Fruit fly (Drosophila melanogaster) whole organism, embryonic: Measurements from ENCODE around the gene CRIF.
A peak's percentile ranks its signal among the peaks of the same experiment; 100 is the strongest.

Experiments used
- Bdp1 ChIP-seq: fragments of 200-800 bp; sonication (Bioruptor generic); optimal IDR thresholded peaks from 3 replicates; lab custom pipeline; 2016; ENCODE audit warnings: missing biosample characterization, missing genetic modification characterization
- CG10267 ChIP-seq: fragments of 200-800 bp; sonication (Bioruptor generic); optimal IDR thresholded peaks from 2 replicates; lab custom pipeline; 2018; ENCODE audit warnings: missing biosample characterization, mild to moderate bottlenecking, missing genetic modification characterization, moderate library complexity
- CG10543 ChIP-seq: fragments of 200-800 bp; sonication (Bioruptor generic); optimal IDR thresholded peaks from 3 replicates; lab custom pipeline; 2017; ENCODE audit warnings: missing biosample characterization, mild to moderate bottlenecking, missing genetic modification characterization, moderate library complexity
- CG12391 ChIP-seq: fragments of 200-800 bp; sonication (Bioruptor generic); optimal IDR thresholded peaks from 3 replicates; lab custom pipeline; 2018; ENCODE audit warnings: missing biosample characterization, mild to moderate bottlenecking, missing genetic modification characterization, moderate library complexity
- CG15073 ChIP-seq: fragments of 200-800 bp; sonication (Bioruptor generic); optimal IDR thresholded peaks from 2 replicates; lab custom pipeline; 2016; ENCODE audit warnings: missing biosample characterization, missing genetic modification characterization
- CG15269 ChIP-seq: fragments of 200-800 bp; sonication (Bioruptor generic); optimal IDR thresholded peaks from 2 replicates; lab custom pipeline; 2018; ENCODE audit warnings: missing biosample characterization, mild to moderate bottlenecking, missing genetic modification characterization, moderate library complexity
- CG1603 ChIP-seq: fragments of 200-800 bp; sonication (Bioruptor generic); optimal IDR thresholded peaks from 2 replicates; lab custom pipeline; 2019; ENCODE audit warnings: missing biosample characterization, mild to moderate bottlenecking, missing genetic modification characterization, moderate library complexity
- CG17186 ChIP-seq: fragments of 200-800 bp; sonication (Bioruptor generic); optimal IDR thresholded peaks from 3 replicates; lab custom pipeline; 2017; ENCODE audit warnings: missing biosample characterization, missing genetic modification reagents, missing genetic modification characterization
- CG2202 ChIP-seq: fragments of 200-800 bp; sonication (Bioruptor generic); optimal IDR thresholded peaks from 2 replicates; lab custom pipeline; 2018; ENCODE audit warnings: missing biosample characterization, mild to moderate bottlenecking, missing genetic modification characterization
- CG2678 ChIP-seq: fragments of 200-800 bp; sonication (Bioruptor generic); optimal IDR thresholded peaks from 3 replicates; lab custom pipeline; 2019; ENCODE audit warnings: missing biosample characterization, mild to moderate bottlenecking, missing genetic modification characterization, moderate library complexity
- CG34422 ChIP-seq: fragments of 200-800 bp; sonication (Bioruptor generic); IDR thresholded peaks from 3 replicates; pipeline ENCODE4 v1.3.6; 2022; ENCODE audit warnings: missing biosample characterization, missing genetic modification characterization
- CG3838 ChIP-seq: fragments of 200-800 bp; sonication (Bioruptor generic); optimal IDR thresholded peaks from 3 replicates; lab custom pipeline; 2016; ENCODE audit warnings: missing biosample characterization, missing genetic modification characterization
- CG42726 ChIP-seq: fragments of 200-800 bp; sonication (Bioruptor generic); IDR thresholded peaks from 2 replicates; pipeline ENCODE4 v1.3.6; 2022; ENCODE audit warnings: missing biosample characterization, missing genetic modification characterization; ENCODE audit not compliant: partially characterized antibody
- CG4328 ChIP-seq: fragments of 200-800 bp; sonication (Bioruptor generic); optimal IDR thresholded peaks from 3 replicates; lab custom pipeline; 2017; ENCODE audit warnings: missing biosample characterization, missing genetic modification reagents, missing genetic modification characterization
- CG4854 ChIP-seq: fragments of 200-800 bp; sonication (Bioruptor generic); optimal IDR thresholded peaks from 2 replicates; lab custom pipeline; 2016; ENCODE audit warnings: missing biosample characterization, missing genetic modification characterization, inconsistent platforms
- CG5180 ChIP-seq: fragments of 200-800 bp; sonication (Bioruptor generic); optimal IDR thresholded peaks from 3 replicates; lab custom pipeline; 2017; ENCODE audit warnings: missing biosample characterization, missing genetic modification characterization, mild to moderate bottlenecking, moderate library complexity, missing genetic modification reagents
- CG7963 ChIP-seq: fragments of 200-800 bp; sonication (Bioruptor generic); IDR thresholded peaks from 3 replicates; pipeline ENCODE4 v1.3.6; 2022; ENCODE audit warnings: missing biosample characterization, missing genetic modification characterization; ENCODE audit not compliant: partially characterized antibody
- CG8281 ChIP-seq: fragments of 200-800 bp; sonication (Bioruptor generic); optimal IDR thresholded peaks from 2 replicates; lab custom pipeline; 2018; ENCODE audit warnings: missing biosample characterization, mild to moderate bottlenecking, missing genetic modification characterization, moderate library complexity
- CG9876 ChIP-seq: fragments of 200-800 bp; sonication (Bioruptor generic); optimal IDR thresholded peaks from 2 replicates; lab custom pipeline; 2016; ENCODE audit warnings: missing biosample characterization, missing genetic modification characterization
- CoRest ChIP-seq: fragments of 200-800 bp; sonication (Bioruptor generic); optimal IDR thresholded peaks from 3 replicates; lab custom pipeline; 2018; ENCODE audit warnings: missing biosample characterization, mild to moderate bottlenecking, missing genetic modification characterization, moderate library complexity
- Elba2 ChIP-seq: fragments of 200-800 bp; sonication (Bioruptor generic); optimal IDR thresholded peaks from 3 replicates; lab custom pipeline; 2016; ENCODE audit warnings: missing biosample characterization, missing genetic modification characterization
- Ets97D ChIP-seq: fragments of 200-800 bp; sonication (Bioruptor generic); optimal IDR thresholded peaks from 3 replicates; lab custom pipeline; 2016; ENCODE audit warnings: missing biosample characterization, missing genetic modification characterization
- Hand ChIP-seq: fragments of 200-800 bp; sonication (Bioruptor generic); optimal IDR thresholded peaks from 2 replicates; lab custom pipeline; 2017; ENCODE audit warnings: mild to moderate bottlenecking, missing biosample characterization, missing genetic modification reagents, missing genetic modification characterization
- NK7.1 ChIP-seq: fragments of 200-800 bp; sonication (Bioruptor generic); optimal IDR thresholded peaks from 3 replicates; lab custom pipeline; 2016; ENCODE audit warnings: missing biosample characterization, missing genetic modification characterization
- Neu2 ChIP-seq: fragments of 200-800 bp; sonication (Bioruptor generic); optimal IDR thresholded peaks from 3 replicates; lab custom pipeline; 2016; ENCODE audit warnings: missing biosample characterization, missing genetic modification characterization, borderline replicate concordance
- NfI ChIP-seq: fragments of 200-800 bp; sonication (Bioruptor generic); optimal IDR thresholded peaks from 3 replicates; lab custom pipeline; 2018; ENCODE audit warnings: missing biosample characterization, mild to moderate bottlenecking, missing genetic modification characterization, moderate library complexity
- Opbp ChIP-seq: fragments of 200-800 bp; sonication (Bioruptor generic); IDR thresholded peaks from 3 replicates; pipeline ENCODE4 v1.3.6; 2022; ENCODE audit warnings: missing biosample characterization, missing genetic modification characterization; ENCODE audit not compliant: partially characterized antibody
- Optix ChIP-seq: fragments of 200-800 bp; sonication (Bioruptor generic); IDR thresholded peaks from 3 replicates; pipeline ENCODE4 v1.3.6; 2022; ENCODE audit warnings: missing biosample characterization, missing genetic modification characterization
- Xrp1 ChIP-seq: fragments of 200-800 bp; sonication (Bioruptor generic); IDR thresholded peaks from 2 replicates; pipeline ENCODE4 v1.3.6; 2022; ENCODE audit warnings: missing biosample characterization, missing genetic modification characterization
- br ChIP-seq: fragments of >200 bp; optimal IDR thresholded peaks from 2 replicates; lab custom pipeline; 2017
- chinmo ChIP-seq: fragments of 200-800 bp; sonication (Bioruptor generic); IDR thresholded peaks from 4 replicates; pipeline ENCODE4 v1.3.6; 2022; ENCODE audit warnings: missing biosample characterization, missing genetic modification characterization; ENCODE audit not compliant: partially characterized antibody
- crp ChIP-seq, 2 experiments: fragments of 200-800 bp; sonication (Bioruptor generic); optimal IDR thresholded peaks; 2 replicates in 1 of 2; 3 replicates in 1 of 2; lab custom pipeline; 2017; ENCODE audit warnings: missing biosample characterization in 2 of 2, missing genetic modification characterization in 2 of 2, mild to moderate bottlenecking in 1 of 2, moderate library complexity in 1 of 2
- dimm ChIP-seq: fragments of 200-800 bp; sonication (Bioruptor generic); IDR thresholded peaks from 2 replicates; pipeline ENCODE4 v1.3.6; 2022; ENCODE audit warnings: missing biosample characterization, missing genetic modification characterization
- dmrt99B ChIP-seq: fragments of 200-800 bp; sonication (Bioruptor generic); optimal IDR thresholded peaks from 2 replicates; lab custom pipeline; 2018; ENCODE audit warnings: missing biosample characterization, mild to moderate bottlenecking, missing genetic modification characterization, moderate library complexity
- esg ChIP-seq: fragments of 200-800 bp; sonication (Bioruptor generic); conservative IDR thresholded peaks from 2 replicates; pipeline ENCODE4 v1.3.6; 2022; ENCODE audit warnings: missing biosample characterization, missing genetic modification characterization
- gsb-n ChIP-seq: fragments of 200-800 bp; sonication (Bioruptor generic); optimal IDR thresholded peaks from 3 replicates; lab custom pipeline; 2018; ENCODE audit warnings: missing biosample characterization, mild to moderate bottlenecking, missing genetic modification characterization
- hbn ChIP-seq: fragments of 200-800 bp; sonication (Bioruptor generic); IDR thresholded peaks from 2 replicates; pipeline ENCODE4 v1.3.6; 2022; ENCODE audit warnings: missing biosample characterization, missing genetic modification characterization; ENCODE audit not compliant: partially characterized antibody
- odd ChIP-seq: fragments of 200-800 bp; sonication (Bioruptor generic); optimal IDR thresholded peaks from 2 replicates; lab custom pipeline; 2017; ENCODE audit warnings: missing biosample characterization, mild to moderate bottlenecking, missing genetic modification characterization
- pnt ChIP-seq: fragments of 200-800 bp; sonication (Bioruptor generic); optimal IDR thresholded peaks from 3 replicates; lab custom pipeline; 2016; ENCODE audit warnings: missing biosample characterization, missing genetic modification characterization
- sc ChIP-seq, 3 experiments: fragments of >200 bp in 2 of 3; fragments of 200-800 bp in 1 of 3; sonication (Bioruptor generic) in 1 of 3; optimal IDR thresholded peaks; 2 replicates in 2 of 3; 3 replicates in 1 of 3; lab custom pipeline; 2017; ENCODE audit warnings: mild to moderate bottlenecking in 1 of 3, missing biosample characterization in 1 of 3, missing genetic modification characterization in 1 of 3, missing genetic modification reagents in 1 of 3
- slou ChIP-seq: fragments of 200-800 bp; sonication (Bioruptor generic); optimal IDR thresholded peaks from 3 replicates; lab custom pipeline; 2016; ENCODE audit warnings: missing biosample characterization, missing genetic modification characterization
- usp ChIP-seq: fragments of >200 bp; optimal IDR thresholded peaks from 2 replicates; lab custom pipeline; 2017; ENCODE audit warnings: missing biosample characterization, missing genetic modification characterization
- wdn ChIP-seq: fragments of 200-800 bp; sonication (Bioruptor generic); IDR thresholded peaks from 2 replicates; pipeline ENCODE4 v1.3.6; 2022; ENCODE audit warnings: missing biosample characterization, missing genetic modification characterization

Gene CRIF

dm6 chr3L:21529108-21529507 lies 39.6 kb downstream of the CRIF start, which contains the start of gene Arv1 (continued):
- TF ChIP-seq CG10543 (GFP tag; lab: Kevin White, UChicago) (no peak), dmrt99B (tag; lab: Kevin White, UChicago) (no peak), CoRest (tag; lab: Kevin White, UChicago) (no peak), CG2202 (tag; lab: Kevin White, UChicago) (no peak), CG10267 (tag; lab: Kevin White, UChicago) (no peak), Optix (GFP tag; lab: Robert Waterston, UW) (no peak), CG34422 (no peak), esg (no peak), sc (optimal IDR thresholded peaks at IDR 0.05; lab: Kevin White, UChicago) (no peak), sc (GFP tag; optimal IDR thresholded peaks at IDR 0.05; lab: Kevin White, UChicago) (no peak), CG3838 (GFP tag; lab: Kevin White, UChicago) (no peak), Hand (GFP tag; lab: Kevin White, UChicago) (no peak), slou (no peak), NfI (GFP tag; lab: Kevin White, UChicago) (no peak), pnt (GFP tag; lab: Kevin White, UChicago) (no peak), CG4854 (GFP tag; lab: Kevin White, UChicago) (no peak), CG2678 (tag; lab: Kevin White, UChicago) (no peak), Neu2 (GFP tag; lab: Kevin White, UChicago) (no peak), Bdp1 (GFP tag; lab: Kevin White, UChicago) (no peak), usp (GFP tag; lab: Kevin White, UChicago) (no peak), gsb-n (tag; lab: Kevin White, UChicago) (no peak), Elba2 (GFP tag; lab: Kevin White, UChicago) (no peak), wdn (GFP tag; lab: Robert Waterston, UW) (no peak), Xrp1 (no peak), CG42726 (GFP tag; lab: Robert Waterston, UW) (no peak), dimm (GFP tag; lab: Robert Waterston, UW) (no peak), CG15269 (no peak), Ets97D (no peak), Opbp (GFP tag; lab: Robert Waterston, UW) (peak; percentile 14; the same call in 1 of the 3 replicates), CG17186 (GFP tag; lab: Kevin White, UChicago) (no peak), CG8281 (tag; lab: Kevin White, UChicago) (no peak), CG5180 (no peak), crp (GFP tag; optimal IDR thresholded peaks at IDR 0.05; lab: Kevin White, UChicago) (peak; percentile 19 to 83), CG7963 (GFP tag; lab: Robert Waterston, UW) (no peak), hbn (GFP tag; lab: Robert Waterston, UW) (no peak), chinmo (GFP tag; lab: Robert Waterston, UW) (peak; percentile 72; the same call in 1 of the 4 replicates), CG12391 (no peak), NK7.1 (GFP tag; lab: Kevin White, UChicago) (no peak), CG1603 (tag; lab: Kevin White, UChicago) (peak; percentile 28), CG15073 (GFP tag; lab: Kevin White, UChicago) (no peak), odd (GFP tag; lab: Kevin White, UChicago) (no peak), CG9876 (no peak), CG4328 (GFP tag; lab: Kevin White, UChicago) (no peak), br (lab: Kevin White, UChicago) (no peak)
